Worm (Caenorhabditis elegans) whole organism, early embryonic: ENCODE data around the gene fbxa-196.

ENCODE experiments used
- B0310.2 ChIP-seq: sonication (generic microtip); optimal IDR thresholded peaks from 2 replicates; lab custom pipeline; 2016; ENCODE audit warnings: mild to moderate bottlenecking, missing genetic modification characterization, missing compliant biosample characterization
- F13C5.2 ChIP-seq: sonication (generic microtip); optimal IDR thresholded peaks from 2 replicates; lab custom pipeline; 2017; ENCODE audit warnings: mild to moderate bottlenecking, missing genetic modification characterization, inconsistent platforms, missing compliant biosample characterization
- aly-1 ChIP-seq: sonication (generic microtip); optimal IDR thresholded peaks from 2 replicates; lab custom pipeline; 2016; ENCODE audit warnings: missing genetic modification characterization, missing compliant biosample characterization
- ama-1 ChIP-seq: fragments of 150-350 bp; optimal IDR thresholded peaks from 2 replicates; lab custom pipeline; 2014
- ceh-36 ChIP-seq: sonication (generic microtip); optimal IDR thresholded peaks from 2 replicates; lab custom pipeline; 2016; ENCODE audit warnings: missing genetic modification characterization, inconsistent platforms, missing compliant biosample characterization
- flt-1 ChIP-seq: fragments of 200-800 bp; sonication (Bioruptor generic); IDR thresholded peaks from 2 replicates; pipeline ENCODE4 v1.3.6; 2022; ENCODE audit warnings: missing genetic modification characterization, missing compliant biosample characterization
- hmg-4 ChIP-seq: fragments of 200-800 bp; sonication (Bioruptor generic); optimal IDR thresholded peaks from 2 replicates; lab custom pipeline; 2018; ENCODE audit warnings: mild to moderate bottlenecking, missing genetic modification characterization, missing compliant biosample characterization
- pes-1 ChIP-seq: fragments of 200-800 bp; sonication (Bioruptor generic); IDR thresholded peaks from 2 replicates; pipeline ENCODE4 v1.3.6; 2022; ENCODE audit warnings: missing genetic modification reagents, missing genetic modification characterization, missing compliant biosample characterization
- scrt-1 ChIP-seq: fragments of 200-800 bp; sonication (Bioruptor generic); IDR thresholded peaks from 2 replicates; pipeline ENCODE4 v1.3.6; 2022; ENCODE audit warnings: missing genetic modification characterization, missing compliant biosample characterization
- sea-1 ChIP-seq: fragments of 200-800 bp; sonication (Bioruptor generic); conservative IDR thresholded peaks from 2 replicates; pipeline ENCODE4 v1.3.6; 2022; ENCODE audit warnings: missing genetic modification characterization, missing compliant biosample characterization
- tbx-11 ChIP-seq: fragments of 200-800 bp; sonication (Bioruptor generic); IDR thresholded peaks from 2 replicates; pipeline ENCODE4 v1.3.6; 2022; ENCODE audit warnings: missing genetic modification characterization, missing compliant biosample characterization

DNA sequence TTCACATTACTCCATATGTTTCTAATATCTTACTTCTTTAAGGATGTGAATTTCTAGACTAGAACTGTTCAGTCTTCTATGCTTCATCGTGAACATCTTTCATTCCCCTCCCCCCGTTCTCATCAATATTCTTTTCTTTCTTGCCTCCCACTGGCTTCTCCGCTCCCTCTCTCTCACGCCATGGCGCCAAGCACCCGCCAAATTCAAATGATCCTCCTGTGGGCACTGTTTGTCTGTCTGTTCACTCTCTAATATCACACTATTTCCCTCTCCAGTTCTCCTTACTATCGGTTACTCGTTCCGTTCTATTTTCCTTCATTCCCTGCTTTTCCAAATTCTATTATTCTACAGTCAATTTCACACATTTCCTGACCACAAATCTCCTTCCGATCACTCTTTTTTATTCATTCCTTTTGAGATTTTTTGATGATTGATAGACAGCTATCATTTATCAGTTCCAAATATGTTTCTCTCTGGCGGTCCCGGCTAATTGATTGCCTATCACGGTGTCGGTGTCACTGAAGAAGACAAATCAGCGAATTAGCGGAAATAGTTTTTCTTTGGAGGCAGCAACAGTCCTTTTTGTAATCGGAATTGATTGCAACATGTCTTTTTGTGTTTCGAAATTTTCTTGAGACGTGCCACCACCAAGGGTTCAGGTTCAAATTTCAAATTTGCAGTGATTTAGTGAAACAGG, 10.0 kb downstream of the fbxa-196 start:
- TF ChIP-seq hmg-4 (GFP tag; lab: Kevin White, UChicago) (no peak), tbx-11 (GFP tag; lab: Robert Waterston, UW) (no peak), ceh-36 (tag; lab: Kevin White, UChicago) (no peak), pes-1 (GFP tag; lab: Robert Waterston, UW) (no peak), flt-1 (GFP tag; lab: Robert Waterston, UW) (no peak), ama-1 (lab: Kevin White, UChicago) (no peak), sea-1 (GFP tag; lab: Robert Waterston, UW) (no peak), F13C5.2 (no peak), aly-1 (tag; lab: Kevin White, UChicago) (no peak), B0310.2 (tag; lab: Kevin White, UChicago) (no peak), scrt-1 (no peak)
